Worm (Caenorhabditis elegans) whole organism, L4/young adult: ENCODE measurements around the gene C47G2.4.

Experiments used
- W03F9.2 ChIP-seq: fragments of 150-350 bp; optimal IDR thresholded peaks from 2 replicates; lab custom pipeline; 2014; ENCODE audit warnings: missing biosample characterization, missing genetic modification characterization
- him-1 ChIP-seq: sonication (generic microtip); optimal IDR thresholded peaks from 2 replicates; lab custom pipeline; 2016; ENCODE audit warnings: missing genotype, missing genetic modification reagents, missing genetic modification characterization, missing compliant biosample characterization

DNA sequence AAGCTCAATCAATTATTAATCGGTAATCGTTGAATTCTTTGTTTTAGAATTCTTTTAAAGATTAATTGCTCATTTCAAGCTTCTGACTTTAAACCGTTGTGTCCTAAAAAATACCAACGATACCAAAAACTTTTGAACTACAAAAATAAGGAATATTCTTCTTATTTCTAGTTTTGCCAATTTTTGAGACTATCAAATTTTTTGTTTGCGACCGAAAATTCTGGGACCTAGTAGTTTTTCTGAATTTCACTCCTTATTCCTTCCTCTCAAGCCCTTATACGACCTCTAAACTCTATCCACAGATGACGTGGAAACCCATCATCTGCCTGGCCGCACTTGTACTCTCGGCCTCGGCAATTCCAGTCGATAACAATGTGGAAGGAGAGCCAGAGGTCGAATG is 24.6 kb downstream of the C47G2.4 start, which contains the start of gene cut-1:
- no peak for TF ChIP-seq him-1 (tag; lab: Kevin White, UChicago)
- TF ChIP-seq W03F9.2 (tag; lab: Kevin White, UChicago): no peak
